Fruit fly (Drosophila melanogaster) whole organism, embryonic: ENCODE data around the gene dock.

Experiments
- Asciz ChIP-seq: fragments of 200-800 bp; sonication (Bioruptor generic); optimal IDR thresholded peaks from 2 replicates; lab custom pipeline; 2017; ENCODE audit warnings: missing biosample characterization, mild to moderate bottlenecking, missing genetic modification characterization, missing genetic modification reagents
- CG10267 ChIP-seq: fragments of 200-800 bp; sonication (Bioruptor generic); optimal IDR thresholded peaks from 2 replicates; lab custom pipeline; 2018; ENCODE audit warnings: missing biosample characterization, mild to moderate bottlenecking, missing genetic modification characterization, moderate library complexity
- CG12769 ChIP-seq: fragments of 200-800 bp; sonication (Bioruptor generic); optimal IDR thresholded peaks from 2 replicates; lab custom pipeline; 2019; ENCODE audit warnings: missing biosample characterization, mild to moderate bottlenecking, missing genetic modification characterization, moderate library complexity
- CG13287 ChIP-seq: fragments of 200-800 bp; sonication (Bioruptor generic); IDR thresholded peaks from 2 replicates; pipeline ENCODE4 v1.3.6; 2022; ENCODE audit warnings: missing biosample characterization, missing genetic modification characterization; ENCODE audit not compliant: partially characterized antibody
- CG13775 ChIP-seq: fragments of 200-800 bp; sonication (Bioruptor generic); optimal IDR thresholded peaks from 3 replicates; lab custom pipeline; 2017; ENCODE audit warnings: missing biosample characterization, mild to moderate bottlenecking, missing genetic modification characterization
- CG14050 ChIP-seq: fragments of 200-800 bp; sonication (Bioruptor generic); IDR thresholded peaks from 3 replicates; pipeline ENCODE4 v1.3.6; 2022; ENCODE audit warnings: missing biosample characterization, missing genetic modification characterization
- CG17186 ChIP-seq: fragments of 200-800 bp; sonication (Bioruptor generic); optimal IDR thresholded peaks from 3 replicates; lab custom pipeline; 2017; ENCODE audit warnings: missing biosample characterization, missing genetic modification reagents, missing genetic modification characterization
- CG17385 ChIP-seq: fragments of 200-800 bp; sonication (Bioruptor generic); optimal IDR thresholded peaks from 3 replicates; lab custom pipeline; 2018; ENCODE audit warnings: missing biosample characterization, mild to moderate bottlenecking, missing genetic modification characterization
- CG17912 ChIP-seq: fragments of 200-800 bp; sonication (Bioruptor generic); optimal IDR thresholded peaks from 2 replicates; lab custom pipeline; 2018; ENCODE audit warnings: missing biosample characterization, mild to moderate bottlenecking, missing genetic modification characterization
- CG42726 ChIP-seq: fragments of 200-800 bp; sonication (Bioruptor generic); IDR thresholded peaks from 2 replicates; pipeline ENCODE4 v1.3.6; 2022; ENCODE audit warnings: missing biosample characterization, missing genetic modification characterization; ENCODE audit not compliant: partially characterized antibody
- CG4424 ChIP-seq: fragments of 200-800 bp; sonication (Bioruptor generic); optimal IDR thresholded peaks from 3 replicates; lab custom pipeline; 2016; ENCODE audit warnings: missing biosample characterization, missing genetic modification characterization
- CG6765 ChIP-seq: fragments of 200-800 bp; sonication (Bioruptor generic); optimal IDR thresholded peaks from 3 replicates; lab custom pipeline; 2017; ENCODE audit warnings: missing biosample characterization, mild to moderate bottlenecking, missing genetic modification characterization
- CG8388 ChIP-seq: fragments of 200-800 bp; sonication (Bioruptor generic); optimal IDR thresholded peaks from 2 replicates; lab custom pipeline; 2019; ENCODE audit warnings: missing biosample characterization, mild to moderate bottlenecking, missing genetic modification characterization, moderate library complexity
- CG8478 ChIP-seq: fragments of >200 bp; optimal IDR thresholded peaks from 2 replicates; lab custom pipeline; 2018
- CG8765 ChIP-seq: fragments of 200-800 bp; sonication (Bioruptor generic); IDR thresholded peaks from 2 replicates; pipeline ENCODE4 v1.3.6; 2022; ENCODE audit warnings: missing biosample characterization, missing genetic modification characterization
- CG8924 ChIP-seq: fragments of 200-800 bp; optimal IDR thresholded peaks from 3 replicates; lab custom pipeline; 2019; ENCODE audit warnings: missing biosample characterization, mild to moderate bottlenecking, missing genetic modification characterization, moderate library complexity
- CG9609 ChIP-seq: fragments of 200-800 bp; sonication (Bioruptor generic); optimal IDR thresholded peaks from 3 replicates; lab custom pipeline; 2016; ENCODE audit warnings: missing biosample characterization, missing genetic modification characterization
- CG9817 ChIP-seq: fragments of 200-800 bp; sonication (Bioruptor generic); optimal IDR thresholded peaks from 2 replicates; lab custom pipeline; 2018; ENCODE audit warnings: missing biosample characterization, mild to moderate bottlenecking, missing genetic modification characterization, moderate library complexity
- Dip2 ChIP-seq: fragments of 200-800 bp; sonication (Bioruptor generic); IDR thresholded peaks from 2 replicates; pipeline ENCODE4 v1.3.6; 2022; ENCODE audit warnings: missing biosample characterization, missing genetic modification characterization
- Dll ChIP-seq: fragments of 200-800 bp; sonication (Bioruptor generic); IDR thresholded peaks from 4 replicates; pipeline ENCODE4 v1.3.6; 2022; ENCODE audit warnings: missing biosample characterization, missing genetic modification characterization; ENCODE audit not compliant: partially characterized antibody
- E2f1 ChIP-seq: fragments of 200-800 bp; sonication (Bioruptor generic); IDR thresholded peaks from 2 replicates; pipeline ENCODE4 v1.3.6; 2022; ENCODE audit warnings: missing biosample characterization, missing genetic modification characterization
- GATAe ChIP-seq: fragments of 200-800 bp; sonication (Bioruptor generic); conservative IDR thresholded peaks from 2 replicates; pipeline ENCODE4 v1.3.6; 2022; ENCODE audit warnings: missing biosample characterization, missing genetic modification characterization
- Hmx ChIP-seq: fragments of 200-800 bp; sonication (Bioruptor generic); optimal IDR thresholded peaks from 2 replicates; lab custom pipeline; 2016; ENCODE audit warnings: missing biosample characterization, missing genetic modification characterization
- Hsf ChIP-seq: fragments of 200-800 bp; sonication (Bioruptor generic); optimal IDR thresholded peaks from 3 replicates; lab custom pipeline; 2016; ENCODE audit warnings: missing biosample characterization, missing genetic modification characterization
- Jarid2 ChIP-seq: fragments of 200-800 bp; sonication (Bioruptor generic); optimal IDR thresholded peaks from 3 replicates; lab custom pipeline; 2017; ENCODE audit warnings: mild to moderate bottlenecking, missing biosample characterization, missing genetic modification reagents, missing genetic modification characterization
- Lpt ChIP-seq: fragments of >200 bp; optimal IDR thresholded peaks from 2 replicates; lab custom pipeline; 2018; ENCODE audit warnings: missing biosample characterization, missing genetic modification characterization
- MESR4 ChIP-seq: fragments of 200-800 bp; sonication (Bioruptor generic); optimal IDR thresholded peaks from 2 replicates; lab custom pipeline; 2018; ENCODE audit warnings: missing biosample characterization, mild to moderate bottlenecking, missing genetic modification characterization, moderate library complexity
- Mad ChIP-seq: fragments of 200-800 bp; sonication (Bioruptor generic); optimal IDR thresholded peaks from 2 replicates; lab custom pipeline; 2016; ENCODE audit warnings: missing biosample characterization, missing genetic modification characterization
- Rfx ChIP-seq: fragments of 200-800 bp; sonication (Bioruptor generic); IDR thresholded peaks from 2 replicates; pipeline ENCODE4 v1.3.6; 2022; ENCODE audit warnings: missing biosample characterization, missing genetic modification characterization
- Taf1 ChIP-seq: fragments of 200-800 bp; sonication (Bioruptor generic); IDR thresholded peaks from 2 replicates; pipeline ENCODE4 v1.3.6; 2022; ENCODE audit warnings: missing biosample characterization, missing genetic modification characterization
- Xbp1 ChIP-seq: fragments of 200-800 bp; sonication (Bioruptor generic); optimal IDR thresholded peaks from 3 replicates; lab custom pipeline; 2016; ENCODE audit warnings: missing biosample characterization, mild to moderate bottlenecking, missing genetic modification characterization
- aop ChIP-seq: fragments of 200-800 bp; sonication (Bioruptor generic); IDR thresholded peaks from 2 replicates; pipeline ENCODE4 v1.3.6; 2022; ENCODE audit warnings: missing biosample characterization, missing genetic modification characterization
- ara ChIP-seq: fragments of 200-800 bp; sonication (Bioruptor generic); IDR thresholded peaks from 2 replicates; pipeline ENCODE4 v1.3.6; 2022; ENCODE audit warnings: missing biosample characterization, missing genetic modification characterization
- da ChIP-seq: fragments of 200-800 bp; sonication (Bioruptor generic); optimal IDR thresholded peaks from 2 replicates; lab custom pipeline; 2016; ENCODE audit warnings: missing biosample characterization, missing genetic modification characterization
- danr ChIP-seq: fragments of 200-800 bp; sonication (Bioruptor generic); IDR thresholded peaks from 2 replicates; pipeline ENCODE4 v1.3.6; 2022; ENCODE audit warnings: missing biosample characterization, missing genetic modification characterization
- exex ChIP-seq: fragments of 200-800 bp; sonication (Bioruptor generic); optimal IDR thresholded peaks from 4 replicates; lab custom pipeline; 2018; ENCODE audit warnings: missing biosample characterization, mild to moderate bottlenecking, missing genetic modification characterization, moderate library complexity
- eyg ChIP-seq: fragments of 200-800 bp; sonication (Bioruptor generic); optimal IDR thresholded peaks from 3 replicates; lab custom pipeline; 2016; ENCODE audit warnings: missing biosample characterization, missing genetic modification characterization
- fd3F ChIP-seq: fragments of 200-800 bp; sonication (Bioruptor generic); optimal IDR thresholded peaks from 2 replicates; lab custom pipeline; 2018; ENCODE audit warnings: missing biosample characterization, mild to moderate bottlenecking, missing genetic modification characterization, moderate library complexity
- fru ChIP-seq: fragments of >200 bp; optimal IDR thresholded peaks from 2 replicates; lab custom pipeline; 2017
- gsb ChIP-seq: fragments of 200-800 bp; sonication (Bioruptor generic); IDR thresholded peaks from 2 replicates; pipeline ENCODE4 v1.3.6; 2022; ENCODE audit warnings: missing biosample characterization, missing genetic modification characterization
- ind ChIP-seq: fragments of 200-800 bp; sonication (Bioruptor generic); optimal IDR thresholded peaks from 3 replicates; lab custom pipeline; 2016; ENCODE audit warnings: missing biosample characterization, missing genetic modification characterization
- jumu ChIP-seq: fragments of 200-800 bp; sonication (Bioruptor generic); optimal IDR thresholded peaks from 3 replicates; lab custom pipeline; 2016; ENCODE audit warnings: missing biosample characterization, missing genetic modification characterization
- kay ChIP-seq: fragments of 200-800 bp; sonication (Bioruptor generic); optimal IDR thresholded peaks from 2 replicates; lab custom pipeline; 2016; ENCODE audit warnings: missing biosample characterization, missing genetic modification characterization
- nau ChIP-seq: fragments of 200-800 bp; sonication (Bioruptor generic); optimal IDR thresholded peaks from 3 replicates; lab custom pipeline; 2017; ENCODE audit warnings: missing biosample characterization, mild to moderate bottlenecking, missing genetic modification characterization, missing genetic modification reagents
- nerfin-1 ChIP-seq: fragments of 200-800 bp; sonication (Bioruptor generic); optimal IDR thresholded peaks from 3 replicates; lab custom pipeline; 2019; ENCODE audit warnings: missing biosample characterization, mild to moderate bottlenecking, missing genetic modification characterization, moderate library complexity
- nmo ChIP-seq: fragments of 200-800 bp; sonication (Bioruptor generic); optimal IDR thresholded peaks from 2 replicates; lab custom pipeline; 2018; ENCODE audit warnings: missing biosample characterization, mild to moderate bottlenecking, missing genetic modification characterization, moderate library complexity
- onecut ChIP-seq: fragments of 200-800 bp; sonication (Bioruptor generic); IDR thresholded peaks from 2 replicates; pipeline ENCODE4 v1.3.6; 2022; ENCODE audit warnings: missing biosample characterization, missing genetic modification characterization
- row ChIP-seq: fragments of 200-800 bp; sonication (Bioruptor generic); IDR thresholded peaks from 3 replicates; pipeline ENCODE4 v1.3.6; 2022; ENCODE audit warnings: missing biosample characterization, missing genetic modification characterization
- slp2 ChIP-seq: fragments of 200-800 bp; sonication (Bioruptor generic); optimal IDR thresholded peaks from 2 replicates; lab custom pipeline; 2016; ENCODE audit warnings: missing biosample characterization, missing genetic modification characterization
- unc-4 ChIP-seq: fragments of 200-800 bp; sonication (Bioruptor generic); IDR thresholded peaks from 2 replicates; pipeline ENCODE4 v1.3.6; 2022; ENCODE audit warnings: missing biosample characterization, missing genetic modification characterization; ENCODE audit not compliant: partially characterized antibody
- usp ChIP-seq: fragments of >200 bp; optimal IDR thresholded peaks from 2 replicates; lab custom pipeline; 2017; ENCODE audit warnings: missing biosample characterization, missing genetic modification characterization
- z ChIP-seq: fragments of 200-800 bp; sonication (Bioruptor generic); IDR thresholded peaks from 3 replicates; pipeline ENCODE4 v1.3.6; 2022; ENCODE audit warnings: missing biosample characterization, missing genetic modification characterization

dock gene

DNA sequence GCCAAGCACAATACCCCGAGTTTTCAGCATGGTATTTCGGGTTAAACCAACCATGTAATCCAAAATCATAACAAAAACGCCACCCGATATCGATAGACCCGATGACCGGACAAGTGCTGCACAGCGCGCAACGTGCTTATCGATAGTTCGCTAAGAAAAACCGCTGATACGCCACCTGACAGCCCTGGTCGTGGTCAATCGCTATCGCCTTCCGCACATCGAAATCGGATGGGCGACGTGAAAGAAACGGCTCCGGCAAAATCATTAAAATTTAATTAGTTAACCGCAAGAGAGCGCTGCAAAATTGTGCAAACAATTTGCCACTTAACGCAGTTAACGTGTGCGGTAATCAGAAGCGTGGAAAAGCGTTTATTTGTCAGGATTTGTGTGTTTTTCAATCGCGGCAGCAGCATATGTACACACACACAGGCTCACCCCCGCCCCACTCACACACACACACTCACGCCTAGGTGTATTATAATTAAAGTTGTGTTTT, at the start of gene dock, which contains the start of gene CG3862 (continued):
- TF ChIP-seq Jarid2 (GFP tag; lab: Kevin White, UChicago) (peak; percentile 89), CG6765 (GFP tag; lab: Kevin White, UChicago) (peak; percentile 54), CG4424 (GFP tag; lab: Kevin White, UChicago) (peak; percentile 45), gsb (GFP tag; lab: Robert Waterston, UW) (no peak), Asciz (no peak), GATAe (no peak), CG12769 (tag; lab: Kevin White, UChicago) (no peak), CG9609 (peak; percentile 4), CG8765 (GFP tag; lab: Robert Waterston, UW) (0 out of 2 replicates have a peak, but pooled peaks have one; percentile 41), Taf1 (GFP tag; lab: Robert Waterston, UW) (no peak), E2f1 (GFP tag; lab: Robert Waterston, UW) (no peak), Rfx (GFP tag; lab: Robert Waterston, UW) (peak; percentile 71), CG17385 (GFP tag; lab: Kevin White, UChicago) (peak; percentile 21), CG17912 (peak; percentile 70), Dip2 (no peak), ara (GFP tag; lab: Robert Waterston, UW) (peak; percentile 37; the same call in 1 of the 2 replicates), Hmx (GFP tag; lab: Kevin White, UChicago) (no peak), Lpt (GFP tag; lab: Kevin White, UChicago) (no peak), danr (GFP tag; lab: Robert Waterston, UW) (no peak), CG10267 (tag; lab: Kevin White, UChicago) (peak; percentile 91), Dll (GFP tag; lab: Robert Waterston, UW) (peak; percentile 88), da (GFP tag; lab: Kevin White, UChicago) (peak; percentile 24), nmo (peak; percentile 62), z (no peak), CG9817 (tag; lab: Kevin White, UChicago) (peak; percentile 28), eyg (GFP tag; lab: Kevin White, UChicago) (no peak), CG13775 (GFP tag; lab: Kevin White, UChicago) (peak; percentile 4), CG42726 (GFP tag; lab: Robert Waterston, UW) (peak; percentile 95), slp2 (GFP tag; lab: Kevin White, UChicago) (no peak), onecut (GFP tag; lab: Robert Waterston, UW) (peak; percentile 44), exex (tag; lab: Kevin White, UChicago) (peak; percentile 67), CG8924 (tag; lab: Kevin White, UChicago) (peak; percentile 64), aop (GFP tag; lab: Robert Waterston, UW) (no peak), Xbp1 (GFP tag; lab: Kevin White, UChicago) (peak; percentile 50), Hsf (GFP tag; lab: Kevin White, UChicago) (peak; percentile 51), CG14050 (GFP tag; lab: Robert Waterston, UW) (no peak), MESR4 (GFP tag; lab: Kevin White, UChicago) (peak; percentile 96), ind (GFP tag; lab: Kevin White, UChicago) (peak; percentile 39), CG8388 (GFP tag; lab: Kevin White, UChicago) (no peak), Mad (GFP tag; lab: Kevin White, UChicago) (no peak), fd3F (GFP tag; lab: Kevin White, UChicago) (peak; percentile 29), row (GFP tag; lab: Robert Waterston, UW) (peak; percentile 45; the same call in 2 of the 3 replicates), CG13287 (peak; percentile 96), fru (lab: Kevin White, UChicago) (no peak), nau (no peak), unc-4 (GFP tag; lab: Robert Waterston, UW) (peak; percentile 95), CG8478 (lab: Kevin White, UChicago) (no peak), usp (GFP tag; lab: Kevin White, UChicago) (no peak), jumu (GFP tag; lab: Kevin White, UChicago) (peak; percentile 64), kay (GFP tag; lab: Kevin White, UChicago) (peak; percentile 46), CG17186 (GFP tag; lab: Kevin White, UChicago) (peak; percentile 97), nerfin-1 (tag; lab: Kevin White, UChicago) (peak; percentile 6)
